Worm (Caenorhabditis elegans) whole organism, early embryonic: ENCODE results near the gene D1054.10.

Experiments
- ceh-13 ChIP-seq: fragments of 200-800 bp; sonication (Bioruptor generic); optimal IDR thresholded peaks from 2 replicates; lab custom pipeline; 2018; ENCODE audit warnings: mild to moderate bottlenecking, missing genetic modification characterization, missing compliant biosample characterization
- tra-4 ChIP-seq: sonication (generic microtip); optimal IDR thresholded peaks from 2 replicates; lab custom pipeline; 2017; ENCODE audit warnings: missing genetic modification characterization, missing compliant biosample characterization

- TF ChIP-seq ceh-13 (GFP tag; lab: Kevin White, UChicago) (no peak), tra-4 (tag; lab: Kevin White, UChicago) (no peak)
Observed at ce11 chrV:10792775-10793174, at the start of gene D1054.10.
